Fruit fly (Drosophila melanogaster): ENCODE measurements around the gene OtopLa.
A peak's percentile ranks its signal among the peaks of the same experiment; 100 is the strongest.

The OtopLa gene

DNA sequence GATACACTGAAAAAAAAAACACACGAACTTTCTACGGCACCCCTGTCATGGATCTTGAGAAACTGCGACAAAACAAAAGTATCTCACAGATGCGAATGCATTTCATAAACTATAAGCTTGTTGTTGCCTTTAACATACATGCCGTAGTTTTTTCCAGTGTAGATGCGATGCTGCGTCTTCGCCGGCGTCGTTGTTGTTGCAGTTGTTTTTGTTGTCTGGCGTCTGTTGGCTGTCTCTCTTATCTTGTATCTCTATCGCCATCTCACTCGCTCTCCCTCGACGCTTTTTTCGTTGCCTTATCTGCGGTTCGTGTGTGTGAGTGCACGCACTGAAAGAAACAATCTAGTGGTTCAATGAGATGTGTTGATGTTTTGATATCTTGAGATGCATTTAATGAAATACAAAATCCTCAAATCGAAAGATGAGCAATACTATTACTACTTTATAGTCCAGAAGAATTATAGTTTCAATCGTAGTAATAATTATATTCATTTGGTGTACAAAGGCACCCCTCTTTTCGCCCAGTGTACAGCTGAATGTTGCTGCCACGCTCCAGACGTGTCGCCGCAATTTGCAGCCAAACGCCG, 48.2 kb upstream of the OtopLa start (continued):
- peak; percentile 92 for TF ChIP-seq Usf (GFP tag; optimal IDR thresholded peaks at IDR 0.05)
- TF ChIP-seq cato (GFP tag; optimal IDR thresholded peaks at IDR 0.05; ENCODE audit: borderline replicate concordance): peak; percentile 92
- peak; percentile 93 for TF ChIP-seq CG16779 (GFP tag; IDR thresholded peaks at IDR 0.05)
- TF ChIP-seq zen2 (GFP tag; IDR thresholded peaks at IDR 0.05; ENCODE audit: partially characterized antibody): no peak
- TF ChIP-seq lola (GFP tag; optimal IDR thresholded peaks at IDR 0.05): peak in 2 of 3 experiments; percentile 3 to 92
- TF ChIP-seq Deaf1 (tag; optimal IDR thresholded peaks at IDR 0.05): peak; percentile 42
- no peak for TF ChIP-seq Dfd (GFP tag; optimal IDR thresholded peaks at IDR 0.05)
- TF ChIP-seq Camta (GFP tag; optimal IDR thresholded peaks at IDR 0.05): peak; percentile 97
- TF ChIP-seq slbo (GFP tag; IDR thresholded peaks at IDR 0.05): peak; percentile 93
- TF ChIP-seq eyg (GFP tag; optimal IDR thresholded peaks at IDR 0.05): peak; percentile 91
- peak; percentile 56; the same call in 1 of the 3 replicates for TF ChIP-seq z (GFP tag; IDR thresholded peaks at IDR 0.05)
- TF ChIP-seq NfI (GFP tag; optimal IDR thresholded peaks at IDR 0.05): peak; percentile 95
- peak; percentile 81 for TF ChIP-seq CG11696 (GFP tag; IDR thresholded peaks at IDR 0.05)
- peak; percentile 91 to 94 for TF ChIP-seq bsh (GFP tag; optimal IDR thresholded peaks at IDR 0.05)
- peak; percentile 41 for TF ChIP-seq Dref (GFP tag; IDR thresholded peaks at IDR 0.05)
- TF ChIP-seq CG31224 (GFP tag; IDR thresholded peaks at IDR 0.05): peak; percentile 85
- TF ChIP-seq Oli (tag; optimal IDR thresholded peaks at IDR 0.05): peak; percentile 95
- peak; percentile 95 for TF ChIP-seq row (GFP tag; IDR thresholded peaks at IDR 0.05)
- no peak for TF ChIP-seq CG34224 (GFP tag; IDR thresholded peaks at IDR 0.05; ENCODE audit: partially characterized antibody)
- TF ChIP-seq CG3065 (GFP tag; optimal IDR thresholded peaks at IDR 0.05): peak; percentile 95
- TF ChIP-seq sens-2 (GFP tag; IDR thresholded peaks at IDR 0.05): peak; percentile 95
- peak; percentile 90 for TF ChIP-seq Dbx (GFP tag; IDR thresholded peaks at IDR 0.05)
- TF ChIP-seq Ptx1 (GFP tag; IDR thresholded peaks at IDR 0.05): peak; percentile 96
- TF ChIP-seq Lhr (GFP tag; optimal IDR thresholded peaks at IDR 0.05): peak; percentile 87
- TF ChIP-seq dati (GFP tag; IDR thresholded peaks at IDR 0.05): peak; percentile 94
- TF ChIP-seq CG5180 (GFP tag; optimal IDR thresholded peaks at IDR 0.05): peak; percentile 86
- peak; percentile 90 for TF ChIP-seq Fer3 (tag; optimal IDR thresholded peaks at IDR 0.05)
- TF ChIP-seq pum (GFP tag; optimal IDR thresholded peaks at IDR 0.05): peak; percentile 97
- peak; percentile 69 for TF ChIP-seq CG7271 (tag; optimal IDR thresholded peaks at IDR 0.05)
- TF ChIP-seq Sox100B (GFP tag; optimal IDR thresholded peaks at IDR 0.05): peak; percentile 91
- peak; percentile 91 for TF ChIP-seq BtbVII (GFP tag; optimal IDR thresholded peaks at IDR 0.05)
- TF ChIP-seq Bdp1 (GFP tag; optimal IDR thresholded peaks at IDR 0.05): peak; percentile 90
- TF ChIP-seq ash1 (GFP tag; optimal IDR thresholded peaks at IDR 0.05): peak; percentile 66
- TF ChIP-seq CoRest (tag; optimal IDR thresholded peaks at IDR 0.05): peak; percentile 95
- TF ChIP-seq eve (GFP tag; optimal IDR thresholded peaks at IDR 0.05): peak in 1 of 2 experiments; percentile 90
- TF ChIP-seq CG12942 (GFP tag; optimal IDR thresholded peaks at IDR 0.05): peak; percentile 97
- TF ChIP-seq ap (GFP tag; IDR thresholded peaks at IDR 0.05): peak; percentile 94
- no peak for TF ChIP-seq Doc3 (GFP tag; IDR thresholded peaks at IDR 0.05; ENCODE audit: partially characterized antibody)
- no peak for TF ChIP-seq h (optimal IDR thresholded peaks at IDR 0.05)
- peak; percentile 97 for TF ChIP-seq onecut (GFP tag; IDR thresholded peaks at IDR 0.05)
- TF ChIP-seq CG6683 (GFP tag; optimal IDR thresholded peaks at IDR 0.05): peak; percentile 87
- peak; percentile 90 for TF ChIP-seq CG32532 (GFP tag; IDR thresholded peaks at IDR 0.05)
- peak; percentile 93 for TF ChIP-seq CG8765 (GFP tag; IDR thresholded peaks at IDR 0.05)
- peak; percentile 92 for TF ChIP-seq CG14965 (GFP tag; optimal IDR thresholded peaks at IDR 0.05; ENCODE audit: borderline replicate concordance)
- TF ChIP-seq Gsc (GFP tag; IDR thresholded peaks at IDR 0.05): peak; percentile 94
- TF ChIP-seq CG9437 (GFP tag; optimal IDR thresholded peaks at IDR 0.05): peak; percentile 91
- TF ChIP-seq tna (GFP tag; IDR thresholded peaks at IDR 0.05; ENCODE audit: partially characterized antibody): no peak
- TF ChIP-seq NC2β (GFP tag; optimal IDR thresholded peaks at IDR 0.05): peak; percentile 96
- peak; percentile 98 for TF ChIP-seq ab (GFP tag; optimal IDR thresholded peaks at IDR 0.05)
- peak; percentile 96 for TF ChIP-seq ttk (GFP tag; IDR thresholded peaks at IDR 0.05)
